Worm (Caenorhabditis elegans): ENCODE results near the gene lgc-23.

DNA sequence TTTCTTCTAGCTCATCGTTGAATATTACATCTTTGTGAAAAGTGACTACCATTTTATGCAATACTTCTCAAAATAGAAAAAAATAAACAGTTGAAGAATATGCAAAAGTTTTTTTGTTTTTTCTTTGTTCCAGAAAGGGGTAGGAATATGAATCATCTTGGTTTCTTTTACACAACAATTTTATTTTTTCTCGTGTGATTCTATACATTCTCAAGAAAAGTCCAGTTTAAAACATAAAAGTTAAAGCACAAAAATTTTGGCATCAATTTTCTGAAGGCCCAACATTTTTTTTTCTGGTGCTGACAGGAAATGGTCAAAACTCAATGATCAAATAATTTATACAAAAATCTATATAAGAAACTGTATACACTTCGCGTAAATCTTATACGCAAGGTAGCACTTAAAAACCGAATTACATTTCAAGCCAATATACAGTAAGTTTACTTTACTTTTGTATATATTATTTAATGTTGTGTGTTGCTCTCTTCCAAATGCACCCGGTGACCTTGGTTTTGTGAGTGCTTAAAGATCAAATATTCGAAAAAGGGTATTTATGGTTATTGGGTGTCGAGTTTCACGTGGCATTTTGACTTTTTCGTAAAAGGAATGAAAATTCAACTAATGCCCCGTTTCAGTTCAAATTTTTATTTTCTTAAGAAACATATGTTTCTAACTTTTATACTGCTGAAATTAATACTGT is 43.7 kb downstream of the lgc-23 start, which contains the start of the genes W03G11.2 and lgc-13:
- TF ChIP-seq nhr-2 (tag; optimal IDR thresholded peaks at IDR 0.05) (no peak), snpc-4 (tag; optimal IDR thresholded peaks at IDR 0.05) (no peak), nhr-237 (tag; optimal IDR thresholded peaks at IDR 0.05) (no peak), nhr-12 (tag; optimal IDR thresholded peaks at IDR 0.05) (no peak), unc-39 (tag; optimal IDR thresholded peaks at IDR 0.05) (no peak), lin-13 (tag; optimal IDR thresholded peaks at IDR 0.05) (no peak), elt-3 (tag; optimal IDR thresholded peaks at IDR 0.05) (no peak), ceh-39 (tag; optimal IDR thresholded peaks at IDR 0.05) (no peak), sptf-1 (tag; optimal IDR thresholded peaks at IDR 0.05) (no peak), ztf-11 (tag; optimal IDR thresholded peaks at IDR 0.05) (no peak), unc-120 (tag; optimal IDR thresholded peaks at IDR 0.05; ENCODE audit: poor library complexity, severe bottlenecking) (no peak)

Measured in whole organism, mixed stage, embryonic.